Worm (Caenorhabditis elegans): Measurements from ENCODE around the gene Y62H9A.12.

DNA sequence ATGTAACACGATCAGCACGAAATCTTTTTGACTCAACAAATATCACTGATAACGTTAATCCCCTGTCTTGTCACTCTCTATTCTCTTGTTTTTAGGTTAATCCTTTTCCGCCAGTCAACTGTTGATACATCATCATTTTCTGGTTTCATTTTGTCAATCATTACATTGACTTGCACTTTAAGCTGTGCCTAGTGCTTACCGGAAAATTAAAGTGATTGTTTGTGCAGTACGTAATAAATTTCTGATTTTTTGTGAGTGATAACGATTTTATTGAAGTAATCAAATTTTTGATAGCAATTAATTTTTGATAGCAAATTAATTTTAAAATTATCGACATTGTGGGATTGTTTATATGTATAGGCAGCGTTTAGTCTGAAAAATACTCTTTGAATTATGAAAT lies 4.8 kb upstream of the Y62H9A.12 start:
- TF ChIP-seq W03F9.2 (tag; optimal IDR thresholded peaks at IDR 0.05) (no peak), him-1 (tag; optimal IDR thresholded peaks at IDR 0.05) (no peak)
